Worm (Caenorhabditis elegans) whole organism, young adult: ENCODE data around the gene C02F5.12.

Experiments used
- F10E7.11 ChIP-seq: sonication (generic microtip); optimal IDR thresholded peaks from 2 replicates; lab custom pipeline; 2017; ENCODE audit warnings: mild to moderate bottlenecking, missing genetic modification characterization, moderate library complexity, missing compliant biosample characterization
- F57A8.1 ChIP-seq: fragments of 200-800 bp; sonication (Bioruptor generic); optimal IDR thresholded peaks from 2 replicates; lab custom pipeline; 2018; ENCODE audit warnings: mild to moderate bottlenecking, missing genetic modification characterization, moderate library complexity, missing compliant biosample characterization
- ZK185.1 ChIP-seq: sonication (generic microtip); optimal IDR thresholded peaks from 2 replicates; lab custom pipeline; 2016; ENCODE audit warnings: mild to moderate bottlenecking, missing genetic modification characterization, missing compliant biosample characterization; ENCODE audit not compliant: poor library complexity, severe bottlenecking
- ama-1 ChIP-seq, 3 experiments: fragments of 150-350 bp in 1 of 3; sonication (generic microtip) in 2 of 3; optimal IDR thresholded peaks; 2 replicates each; lab custom pipeline; 2014 to 2018; ENCODE audit warnings: missing biosample characterization in 2 of 3, missing genetic modification characterization in 2 of 3, missing genetic modification reagents in 2 of 3
- ceh-91 ChIP-seq: fragments of 200-800 bp; sonication (Bioruptor generic); IDR thresholded peaks from 2 replicates; pipeline ENCODE4 v1.3.6; 2022; ENCODE audit warnings: missing genetic modification reagents, missing genetic modification characterization, missing compliant biosample characterization
- egl-18 ChIP-seq: fragments of 200-800 bp; sonication (Bioruptor generic); IDR thresholded peaks from 2 replicates; pipeline ENCODE4 v1.3.6; 2022; ENCODE audit warnings: missing genetic modification reagents, missing genetic modification characterization, missing compliant biosample characterization
- lin-26 ChIP-seq: fragments of 200-800 bp; sonication (Bioruptor generic); IDR thresholded peaks from 2 replicates; pipeline ENCODE4 v1.3.6; 2022; ENCODE audit warnings: missing genetic modification reagents, missing genetic modification characterization, missing compliant biosample characterization
- madf-8 ChIP-seq: fragments of 200-800 bp; sonication (Bioruptor generic); conservative IDR thresholded peaks from 2 replicates; pipeline ENCODE4 v1.3.6; 2022; ENCODE audit warnings: missing genetic modification reagents, missing genetic modification characterization, missing compliant biosample characterization
- mes-4 ChIP-seq: sonication (generic microtip); optimal IDR thresholded peaks from 2 replicates; lab custom pipeline; 2016; ENCODE audit warnings: missing genotype, missing genetic modification characterization, missing compliant biosample characterization
- nhr-90 ChIP-seq: sonication (generic microtip); optimal IDR thresholded peaks from 2 replicates; lab custom pipeline; 2016; ENCODE audit warnings: missing genotype, mild to moderate bottlenecking, missing genetic modification characterization, missing compliant biosample characterization
- snpc-1.1 ChIP-seq: sonication (generic microtip); optimal IDR thresholded peaks from 2 replicates; lab custom pipeline; 2017; ENCODE audit warnings: missing genetic modification characterization, mild to moderate bottlenecking, missing compliant biosample characterization, antibody characterized with exemption, moderate library complexity, missing genotype, missing genetic modification reagents; ENCODE audit not compliant: insufficient read depth
- tbp1 ChIP-seq: fragments of 200-800 bp; sonication (Bioruptor generic); optimal IDR thresholded peaks from 2 replicates; lab custom pipeline; 2018; ENCODE audit warnings: mild to moderate bottlenecking, missing genetic modification characterization, missing compliant biosample characterization
- ztf-18 ChIP-seq: sonication (generic microtip); optimal IDR thresholded peaks from 2 replicates; lab custom pipeline; 2016; ENCODE audit warnings: missing genotype, mild to moderate bottlenecking, missing genetic modification characterization, missing compliant biosample characterization

ce11 chrIII:8283525-8283924 is 40.7 kb upstream of the C02F5.12 start:
- TF ChIP-seq mes-4 (tag; lab: Kevin White, UChicago) (no peak), F10E7.11 (no peak), ceh-91 (GFP tag; lab: Robert Waterston, UW) (no peak), madf-8 (GFP tag; lab: Robert Waterston, UW) (no peak), egl-18 (GFP tag; lab: Robert Waterston, UW) (no peak), ama-1 (optimal IDR thresholded peaks at IDR 0.05; lab: Kevin White, UChicago) (no peak), ama-1 (GFP tag; optimal IDR thresholded peaks at IDR 0.05; lab: Kevin White, UChicago) (no peak), nhr-90 (tag; lab: Kevin White, UChicago) (no peak), ZK185.1 (no peak), tbp1 (no peak), lin-26 (GFP tag; lab: Robert Waterston, UW) (no peak), snpc-1.1 (tag; lab: Kevin White, UChicago) (no peak), ztf-18 (tag; lab: Kevin White, UChicago) (no peak), F57A8.1 (no peak)
